Fruit fly (Drosophila melanogaster): Measurements from ENCODE around the gene mib2.

dm6 chr2L:18985201-18986124 is 48.8 kb upstream of the mib2 start:
- peak; percentile 35 for TF ChIP-seq Hr39 (GFP tag; optimal IDR thresholded peaks at IDR 0.05)
- TF ChIP-seq esn (GFP tag; optimal IDR thresholded peaks at IDR 0.05), result peak; percentile 42
